Fruit fly (Drosophila melanogaster) whole organism, adult: ENCODE results near the gene Ltn1.

Experiments used
- CG12768 ChIP-seq: fragments of 200-800 bp; sonication (Bioruptor generic); optimal IDR thresholded peaks from 2 replicates; lab custom pipeline; 2017; ENCODE audit warnings: missing biosample characterization, missing genetic modification characterization, mild to moderate bottlenecking, moderate library complexity, missing genetic modification reagents
- CG14711 ChIP-seq: fragments of 200-800 bp; sonication (Bioruptor generic); optimal IDR thresholded peaks from 2 replicates; lab custom pipeline; 2018; ENCODE audit warnings: missing biosample characterization, mild to moderate bottlenecking, missing genetic modification characterization, moderate library complexity
- CG1620 ChIP-seq: fragments of 200-800 bp; sonication (Bioruptor generic); optimal IDR thresholded peaks from 2 replicates; lab custom pipeline; 2016; ENCODE audit warnings: missing biosample characterization, missing genetic modification characterization
- CG33017 ChIP-seq: fragments of 200-800 bp; sonication (Bioruptor generic); optimal IDR thresholded peaks from 2 replicates; lab custom pipeline; 2018; ENCODE audit warnings: missing biosample characterization, mild to moderate bottlenecking, missing genetic modification characterization, moderate library complexity
- CG5204 ChIP-seq: fragments of 200-800 bp; sonication (Bioruptor generic); optimal IDR thresholded peaks from 2 replicates; lab custom pipeline; 2016; ENCODE audit warnings: missing biosample characterization, missing genetic modification characterization
- CG7045 ChIP-seq: fragments of 200-800 bp; sonication (Bioruptor generic); optimal IDR thresholded peaks from 2 replicates; lab custom pipeline; 2017; ENCODE audit warnings: missing biosample characterization, mild to moderate bottlenecking, missing genetic modification characterization
- CG7101 ChIP-seq: fragments of 200-800 bp; sonication (Bioruptor generic); optimal IDR thresholded peaks from 2 replicates; lab custom pipeline; 2018; ENCODE audit warnings: missing biosample characterization, mild to moderate bottlenecking, missing genetic modification characterization, moderate library complexity
- Mnt ChIP-seq: fragments of 200-800 bp; sonication (Bioruptor generic); optimal IDR thresholded peaks from 2 replicates; lab custom pipeline; 2016; ENCODE audit warnings: missing biosample characterization, mild to moderate bottlenecking, missing genetic modification characterization
- kay ChIP-seq: fragments of 200-800 bp; sonication (Bioruptor generic); peaks from one replicate; lab custom pipeline; 2016; ENCODE audit warnings: missing biosample characterization, missing genetic modification characterization, borderline replicate concordance
- pad ChIP-seq: fragments of 200-800 bp; sonication (Bioruptor generic); optimal IDR thresholded peaks from 3 replicates; lab custom pipeline; 2017; ENCODE audit warnings: missing biosample characterization, missing genetic modification characterization, mild to moderate bottlenecking, moderate library complexity, missing genetic modification reagents
- tj ChIP-seq: fragments of 200-800 bp; sonication (Bioruptor generic); optimal IDR thresholded peaks from 3 replicates; lab custom pipeline; 2017; ENCODE audit warnings: missing biosample characterization, mild to moderate bottlenecking, missing genetic modification characterization, moderate library complexity

DNA sequence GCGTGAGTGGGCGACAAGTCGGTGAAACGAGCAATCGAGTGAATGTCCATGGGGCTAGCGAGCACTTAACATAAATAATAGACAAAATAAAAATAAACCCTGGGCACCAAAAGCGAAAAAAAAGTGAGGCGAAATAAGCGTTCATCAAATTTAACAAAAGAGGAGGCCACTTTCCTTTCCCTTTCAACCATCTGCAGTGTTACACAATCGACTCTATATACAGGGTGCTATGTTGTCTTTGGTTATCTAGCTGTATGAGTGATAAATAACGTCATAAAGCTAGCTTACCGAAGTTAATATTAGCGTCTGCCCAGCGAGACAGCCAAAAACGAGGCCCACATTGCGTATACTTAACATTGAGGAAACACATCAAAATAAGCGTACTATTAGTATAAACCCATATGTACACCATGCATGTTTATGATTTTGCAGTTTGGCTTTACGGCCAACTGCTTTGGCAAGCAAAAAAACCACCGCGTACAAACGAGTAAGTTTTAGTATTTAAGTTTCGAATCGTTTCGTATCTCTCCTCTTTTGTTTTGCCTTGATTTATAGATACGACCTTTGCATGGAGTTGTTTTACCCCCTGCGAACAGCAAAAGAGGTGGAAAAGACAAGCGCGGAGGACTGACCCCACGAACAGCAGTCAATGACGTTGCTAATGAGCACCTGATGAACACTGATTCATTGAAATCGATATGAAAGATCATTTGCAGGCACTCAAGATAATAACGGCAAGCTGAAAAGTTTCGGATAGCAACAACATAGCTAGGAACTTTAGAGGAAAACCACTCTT, 13.0 kb upstream of the Ltn1 start:
- TF ChIP-seq CG33017 = no peak
- no peak for TF ChIP-seq kay
- TF ChIP-seq tj (GFP tag; lab: Kevin White, UChicago) = no peak
- TF ChIP-seq CG12768 (GFP tag; lab: Kevin White, UChicago) = no peak
- no peak for TF ChIP-seq Mnt (GFP tag; lab: Kevin White, UChicago)
- no peak for TF ChIP-seq CG7045 (GFP tag; lab: Kevin White, UChicago)
- TF ChIP-seq CG5204 (GFP tag; lab: Kevin White, UChicago) = no peak
- no peak for TF ChIP-seq CG7101
- TF ChIP-seq pad (GFP tag; lab: Kevin White, UChicago) = no peak
- no peak for TF ChIP-seq CG1620
- TF ChIP-seq CG14711 (tag; lab: Kevin White, UChicago) = no peak
